Worm (Caenorhabditis elegans): ENCODE measurements around the gene rad-51.

Gene rad-51

ce11 chrIV:10241659-10242058, 42.4 kb downstream of the rad-51 start, which contains the start of gene lipl-7:
TSS of gene lipl-7 (minus strand) at chrIV:10241823.
- TF ChIP-seq nhr-71 (tag; optimal IDR thresholded peaks at IDR 0.05) = peak; percentile 11
- no peak for TF ChIP-seq nhr-11 (tag; optimal IDR thresholded peaks at IDR 0.05)
- TF ChIP-seq swsn-7 (tag; optimal IDR thresholded peaks at IDR 0.05) = no peak
- no peak for TF ChIP-seq vab-15 (tag; optimal IDR thresholded peaks at IDR 0.05)
- TF ChIP-seq nhr-85 (tag) = peak; percentile 53
- no peak for TF ChIP-seq ces-1 (GFP tag; optimal IDR thresholded peaks at IDR 0.05)

ce11 chrIV:10239045-10239444, 45.0 kb downstream of the rad-51 start, which contains the start of gene ech-8:
TSS of gene ech-8 (minus strand) at chrIV:10239176.
- TF ChIP-seq jun-1 (tag; optimal IDR thresholded peaks at IDR 0.05) (no peak), nhr-20 (tag; optimal IDR thresholded peaks at IDR 0.05) (peak; percentile 13), elt-3 (tag; optimal IDR thresholded peaks at IDR 0.05) (peak in 1 of 6 experiments; percentile 5)

- peak; percentile 32 for TF ChIP-seq jun-1 (tag; optimal IDR thresholded peaks at IDR 0.05)
- TF ChIP-seq elt-2 (tag; optimal IDR thresholded peaks at IDR 0.05) = peak; percentile 68
- no peak for TF ChIP-seq mab-9 (GFP tag; IDR thresholded peaks at IDR 0.05)
Observed at ce11 chrIV:10236106-10236505, 47.9 kb downstream of the rad-51 start.

ce11 chrIV:10235279-10235829, 48.7 kb downstream of the rad-51 start, which contains the start of gene ech-9:
TSS of gene ech-9 (minus strand) at chrIV:10235329.
- TF ChIP-seq fkh-10 (GFP tag; optimal IDR thresholded peaks at IDR 0.05) (no peak), elt-2 (tag; optimal IDR thresholded peaks at IDR 0.05) (peak; percentile 39)

- no peak for TF ChIP-seq ceh-88 (GFP tag; IDR thresholded peaks at IDR 0.05)
- TF ChIP-seq blmp-1 (tag; optimal IDR thresholded peaks at IDR 0.05) = no peak
- no peak for TF ChIP-seq C34B4.2 (tag; optimal IDR thresholded peaks at IDR 0.05)
- no peak for TF ChIP-seq ceh-82 (tag; optimal IDR thresholded peaks at IDR 0.05)
- TF ChIP-seq ztf-11 (tag; optimal IDR thresholded peaks at IDR 0.05) = no peak
- TF ChIP-seq nhr-11 (tag; optimal IDR thresholded peaks at IDR 0.05) = no peak
- no peak for TF ChIP-seq grh-1 (GFP tag; IDR thresholded peaks at IDR 0.05)
- no peak for TF ChIP-seq ceh-63 (GFP tag; optimal IDR thresholded peaks at IDR 0.05)
- no peak for TF ChIP-seq snpc-4 (tag; optimal IDR thresholded peaks at IDR 0.05)
Observed at ce11 chrIV:10232456-10232855, 51.6 kb downstream of the rad-51 start, which contains the start of gene F01G10.4. TSS of gene F01G10.4 (minus strand) at chrIV:10232556.

Data from whole organism, L1 larva.